Worm (Caenorhabditis elegans) whole organism, L3 larva: Measurements from ENCODE around the gene mtm-9.

Experiments
- R02D3.7 ChIP-seq: fragments of 150-350 bp; optimal IDR thresholded peaks from 2 replicates; lab custom pipeline; 2014; ENCODE audit warnings: missing biosample characterization, missing genetic modification characterization
- ZK546.5 ChIP-seq: sonication (generic microtip); optimal IDR thresholded peaks from 2 replicates; lab custom pipeline; 2017; ENCODE audit warnings: missing biosample characterization, missing genetic modification characterization
- aly-2 ChIP-seq: fragments of 150-350 bp; optimal IDR thresholded peaks from 2 replicates; lab custom pipeline; 2014; ENCODE audit warnings: missing biosample characterization, missing genetic modification characterization
- ceh-16 ChIP-seq: sonication (generic microtip); optimal IDR thresholded peaks from 2 replicates; lab custom pipeline; 2017; ENCODE audit warnings: missing biosample characterization, missing genetic modification characterization
- ceh-28 ChIP-seq: fragments of 150-350 bp; optimal IDR thresholded peaks from 2 replicates; lab custom pipeline; 2014; ENCODE audit warnings: missing biosample characterization, missing genetic modification reagents, missing genetic modification characterization
- ceh-82 ChIP-seq: fragments of 150-350 bp; optimal IDR thresholded peaks from 2 replicates; lab custom pipeline; 2014; ENCODE audit warnings: missing biosample characterization, missing genetic modification characterization
- ceh-9 ChIP-seq: sonication (generic microtip); optimal IDR thresholded peaks from 2 replicates; lab custom pipeline; 2018; ENCODE audit warnings: missing biosample characterization, missing genetic modification characterization
- daf-12 ChIP-seq: fragments of 150-350 bp; optimal IDR thresholded peaks from 2 replicates; lab custom pipeline; 2014; ENCODE audit warnings: missing biosample characterization, missing genetic modification reagents, missing genetic modification characterization
- egl-27 ChIP-seq: sonication (generic microtip); optimal IDR thresholded peaks from 4 replicates; lab custom pipeline; 2017; ENCODE audit warnings: missing biosample characterization, missing genetic modification reagents, missing genetic modification characterization
- elt-1 ChIP-seq: fragments of 150-350 bp; optimal IDR thresholded peaks from 2 replicates; lab custom pipeline; 2014; ENCODE audit warnings: missing biosample characterization, missing genetic modification characterization
- elt-2 ChIP-seq: sonication (generic microtip); optimal IDR thresholded peaks from 2 replicates; lab custom pipeline; 2016; ENCODE audit warnings: missing genetic modification reagents, mild to moderate bottlenecking, missing genetic modification characterization, missing compliant biosample characterization
- elt-3 ChIP-seq, 3 experiments: fragments of 150-350 bp in 1 of 3; sonication (generic microtip) in 2 of 3; optimal IDR thresholded peaks; 2 replicates in 2 of 3; 4 replicates in 1 of 3; lab custom pipeline; 2014 to 2017; ENCODE audit warnings: missing biosample characterization in 3 of 3, missing genetic modification characterization in 3 of 3
- fkh-2 ChIP-seq: fragments of 150-350 bp; optimal IDR thresholded peaks from 2 replicates; lab custom pipeline; 2014; ENCODE audit warnings: missing biosample characterization, missing genetic modification reagents, missing genetic modification characterization
- hmg-11 ChIP-seq: sonication (generic microtip); optimal IDR thresholded peaks from 2 replicates; lab custom pipeline; 2016; ENCODE audit warnings: missing genetic modification characterization, missing compliant biosample characterization
- jun-1 ChIP-seq: fragments of 150-350 bp; optimal IDR thresholded peaks from 2 replicates; lab custom pipeline; 2014; ENCODE audit warnings: missing biosample characterization, missing genetic modification reagents, missing genetic modification characterization
- lin-15B ChIP-seq: fragments of 150-350 bp; optimal IDR thresholded peaks from 2 replicates; lab custom pipeline; 2014; ENCODE audit warnings: missing biosample characterization, missing genetic modification characterization
- lsy-12 ChIP-seq: sonication (generic microtip); optimal IDR thresholded peaks from 2 replicates; lab custom pipeline; 2016; ENCODE audit warnings: mild to moderate bottlenecking, missing genetic modification characterization, missing compliant biosample characterization
- mml-1 ChIP-seq: fragments of 150-350 bp; sonication (generic microtip); optimal IDR thresholded peaks from 3 replicates; lab custom pipeline; 2014; ENCODE audit warnings: missing biosample characterization, missing genetic modification characterization
- nfya-1 ChIP-seq: sonication (generic microtip); optimal IDR thresholded peaks from 2 replicates; lab custom pipeline; 2017; ENCODE audit warnings: missing genetic modification characterization, mild to moderate bottlenecking, missing compliant biosample characterization, antibody characterized with exemption, moderate library complexity; ENCODE audit not compliant: insufficient read depth
- nhr-12 ChIP-seq: fragments of 150-350 bp; optimal IDR thresholded peaks from 2 replicates; lab custom pipeline; 2014; ENCODE audit warnings: missing biosample characterization, missing genetic modification characterization
- nhr-23 ChIP-seq: fragments of 150-350 bp; optimal IDR thresholded peaks from 2 replicates; lab custom pipeline; 2014; ENCODE audit warnings: missing biosample characterization, missing genetic modification reagents, missing genetic modification characterization
- nhr-237 ChIP-seq: fragments of 150-350 bp; optimal IDR thresholded peaks from 2 replicates; lab custom pipeline; 2014; ENCODE audit warnings: missing biosample characterization, missing genetic modification characterization
- nhr-25 ChIP-seq: sonication (generic microtip); optimal IDR thresholded peaks from 2 replicates; lab custom pipeline; 2017; ENCODE audit warnings: missing biosample characterization, missing genetic modification characterization
- nhr-28 ChIP-seq: fragments of 150-350 bp; optimal IDR thresholded peaks from 2 replicates; lab custom pipeline; 2014; ENCODE audit warnings: missing biosample characterization, missing genetic modification characterization
- nhr-43 ChIP-seq: sonication (generic microtip); optimal IDR thresholded peaks from 2 replicates; lab custom pipeline; 2016; ENCODE audit warnings: mild to moderate bottlenecking, missing genetic modification characterization, missing compliant biosample characterization; ENCODE audit not compliant: poor library complexity, severe bottlenecking
- nhr-67 ChIP-seq: fragments of 150-350 bp; optimal IDR thresholded peaks from 2 replicates; lab custom pipeline; 2014; ENCODE audit warnings: missing biosample characterization, missing genetic modification characterization
- nhr-76 ChIP-seq: fragments of 150-350 bp; sonication (generic microtip); optimal IDR thresholded peaks from 5 replicates; lab custom pipeline; 2014; ENCODE audit warnings: missing biosample characterization, missing genetic modification characterization
- nhr-77 ChIP-seq: fragments of 150-350 bp; optimal IDR thresholded peaks from 2 replicates; lab custom pipeline; 2014; ENCODE audit warnings: missing biosample characterization, missing genetic modification characterization
- pha-4 ChIP-seq: fragments of 150-350 bp; optimal IDR thresholded peaks from 2 replicates; lab custom pipeline; 2014; ENCODE audit warnings: missing biosample characterization, missing genetic modification reagents, missing genetic modification characterization
- pqm-1 ChIP-seq: fragments of 150-350 bp; optimal IDR thresholded peaks from 2 replicates; lab custom pipeline; 2017; ENCODE audit warnings: missing biosample characterization, missing genetic modification characterization, inconsistent platforms
- snpc-4 ChIP-seq: fragments of 150-350 bp; optimal IDR thresholded peaks from 2 replicates; lab custom pipeline; 2014; ENCODE audit warnings: missing biosample characterization, missing genetic modification characterization
- tbx-2 ChIP-seq: sonication (generic microtip); optimal IDR thresholded peaks from 2 replicates; lab custom pipeline; 2016; ENCODE audit warnings: mild to moderate bottlenecking, missing genetic modification characterization, missing compliant biosample characterization
- unc-39 ChIP-seq: sonication (generic microtip); optimal IDR thresholded peaks from 4 replicates; lab custom pipeline; 2017; ENCODE audit warnings: missing biosample characterization, missing genetic modification characterization
- unc-62 ChIP-seq: fragments of 150-350 bp; sonication (generic microtip); optimal IDR thresholded peaks from 4 replicates; lab custom pipeline; 2014; ENCODE audit warnings: missing biosample characterization, missing genetic modification reagents, missing genetic modification characterization
- ztf-11 ChIP-seq: fragments of 150-350 bp; optimal IDR thresholded peaks from 2 replicates; lab custom pipeline; 2014; ENCODE audit warnings: missing biosample characterization, missing genetic modification characterization
- ztf-4 ChIP-seq: fragments of 150-350 bp; optimal IDR thresholded peaks from 2 replicates; lab custom pipeline; 2014; ENCODE audit warnings: missing biosample characterization, missing genetic modification characterization

Gene mtm-9

DNA sequence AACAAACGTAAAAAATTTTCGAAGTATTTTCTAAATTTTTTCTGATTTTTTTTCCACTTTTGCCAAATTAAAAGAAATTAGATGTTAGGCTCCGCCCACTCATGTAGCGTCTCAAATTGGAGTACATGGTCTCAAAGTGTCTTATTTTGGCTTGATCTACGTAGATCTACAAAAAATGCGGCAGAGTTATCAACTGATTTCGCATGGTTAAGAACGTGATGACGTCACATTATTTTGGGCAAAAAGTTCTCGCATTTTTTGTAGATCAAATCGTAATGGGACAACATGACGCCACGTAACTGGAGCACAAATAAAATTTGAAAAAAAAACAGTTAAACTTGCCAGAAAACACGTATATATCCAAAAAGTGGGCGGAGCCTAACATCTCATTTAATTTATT is 18.5 kb downstream of the mtm-9 start:
- TF ChIP-seq nhr-43 (tag; lab: Kevin White, UChicago) (no peak), nhr-67 (no peak), fkh-2 (tag; lab: Kevin White, UChicago) (no peak), aly-2 (tag; lab: Kevin White, UChicago) (no peak), nhr-25 (tag; lab: Kevin White, UChicago) (no peak), ceh-82 (tag; lab: Kevin White, UChicago) (no peak), ceh-9 (no peak), unc-39 (tag; lab: Kevin White, UChicago) (no peak), nfya-1 (tag; lab: Kevin White, UChicago) (no peak), mml-1 (tag; lab: Kevin White, UChicago) (no peak), snpc-4 (tag; lab: Kevin White, UChicago) (no peak), daf-12 (tag; lab: Kevin White, UChicago) (no peak)
- TF ChIP-seq, all 47 proteins: peak for 0

DNA sequence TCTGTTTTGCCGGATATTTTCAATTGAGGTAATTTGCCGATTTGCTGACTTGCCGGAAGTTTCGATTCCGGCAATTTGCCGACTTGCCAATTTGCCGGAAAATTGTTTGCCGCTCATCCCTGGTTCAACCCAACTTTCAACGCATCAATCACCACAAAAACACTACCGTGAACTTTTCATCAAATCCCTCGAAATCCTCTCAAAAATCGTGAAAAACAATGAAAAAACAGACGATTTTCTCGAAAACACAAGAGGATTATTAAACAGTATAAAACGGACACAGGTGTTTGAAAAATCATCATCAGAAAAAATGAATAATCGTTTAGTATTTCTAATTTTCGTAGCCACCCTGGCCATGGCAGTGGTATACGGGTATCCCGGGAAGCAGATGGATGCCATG is 23.5 kb downstream of the mtm-9 start, which contains the start of gene Y39H10A.1:
Y39H10A.1 (plus strand) TSS at position 301 of the 400 bp plus-strand sequence.
- TF ChIP-seq unc-62: no peak
- TF ChIP-seq nhr-76 (tag; lab: Kevin White, UChicago): no peak
- no peak for TF ChIP-seq nhr-237 (tag; lab: Kevin White, UChicago)
- TF ChIP-seq elt-1 (tag; lab: Kevin White, UChicago): no peak
- TF ChIP-seq, all 47 proteins: peak for 0

DNA sequence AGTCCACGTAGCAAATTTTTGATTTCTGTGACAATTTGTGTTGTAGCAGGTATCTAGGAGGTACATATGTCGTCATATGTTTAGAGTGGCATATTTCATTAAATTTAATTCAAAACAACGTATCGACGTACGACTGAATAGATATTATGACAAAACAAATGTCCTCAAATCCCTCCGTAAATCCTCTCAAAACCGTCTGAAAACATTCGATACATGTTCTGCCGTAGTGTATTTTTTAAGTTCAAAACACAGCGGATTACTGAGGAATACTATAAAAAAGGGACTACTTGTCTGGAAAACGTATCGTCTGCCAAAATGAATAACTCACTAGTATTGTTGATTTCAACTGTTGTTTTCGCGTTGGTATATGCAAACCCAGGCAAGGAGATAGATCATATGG is 24.9 kb downstream of the mtm-9 start, which contains the start of gene R08E5.4:
R08E5.4 (plus strand) TSS at position 301 of the 400 bp plus-strand sequence.
- TF ChIP-seq jun-1 (tag; lab: Kevin White, UChicago): no peak
- no peak for TF ChIP-seq hmg-11
- no peak for TF ChIP-seq egl-27 (tag; lab: Kevin White, UChicago)
- TF ChIP-seq R02D3.7 (tag; lab: Kevin White, UChicago): no peak
- TF ChIP-seq fkh-2 (tag; lab: Kevin White, UChicago): no peak
- no peak for TF ChIP-seq nhr-77 (tag; lab: Kevin White, UChicago)
- TF ChIP-seq lsy-12 (tag; lab: Kevin White, UChicago): no peak
- TF ChIP-seq nhr-12 (tag; lab: Kevin White, UChicago): no peak
- no peak for TF ChIP-seq pqm-1 (tag; lab: Kevin White, UChicago)
- TF ChIP-seq daf-12 (tag; lab: Kevin White, UChicago): no peak
- TF ChIP-seq, all 47 proteins: peak for 0

DNA sequence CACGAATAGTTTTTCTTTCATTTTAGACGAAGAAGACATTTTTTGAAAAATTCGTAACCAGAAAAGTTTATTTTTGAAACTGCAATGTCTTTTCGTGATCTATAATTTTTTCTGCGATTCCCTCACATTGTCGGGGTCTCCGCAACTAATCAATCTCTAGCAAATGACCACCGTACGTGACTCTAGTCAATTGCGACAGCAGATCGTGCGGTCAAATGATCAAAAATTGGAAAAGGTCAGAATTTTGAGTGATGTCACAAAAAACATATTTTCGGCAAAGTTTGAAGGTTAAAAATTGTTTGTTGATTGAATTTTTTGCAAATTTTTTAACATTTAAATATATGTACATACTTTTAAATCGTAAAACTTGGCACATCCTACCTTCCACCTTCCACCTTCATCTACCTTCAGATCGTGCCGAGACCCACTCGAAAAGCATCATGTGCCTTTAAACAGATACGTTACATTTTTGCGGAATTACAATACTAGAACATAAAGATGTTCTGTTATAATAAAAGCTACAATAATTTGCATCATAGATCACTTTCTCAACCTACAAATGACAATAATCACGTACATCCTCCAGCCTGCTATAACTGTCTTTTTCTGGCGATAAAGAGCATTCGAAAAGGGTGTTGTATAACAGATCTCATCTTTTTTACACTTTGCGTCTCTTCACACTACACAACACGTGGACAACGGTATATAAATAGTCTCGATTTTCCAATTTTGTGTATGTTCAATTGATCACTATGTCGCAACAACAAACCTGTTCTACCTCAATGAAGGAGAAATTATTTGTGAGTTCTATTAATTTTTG is 28.3 kb downstream of the mtm-9 start, which contains the start of the genes R08E5.1 and rips-1:
R08E5.1 (minus strand) TSS at position 82 of the 820 bp plus-strand sequence.
rips-1 (plus strand) TSS at position 585 of the 820 bp plus-strand sequence.
- TF ChIP-seq ZK546.5 (tag; lab: Kevin White, UChicago): no peak
- no peak for TF ChIP-seq tbx-2
- no peak for TF ChIP-seq ztf-11
- TF ChIP-seq ceh-28 (tag; lab: Kevin White, UChicago): no peak
- TF ChIP-seq nhr-25 (tag; lab: Kevin White, UChicago): peak; percentile 22
- no peak for TF ChIP-seq pha-4
- no peak for TF ChIP-seq lin-15B (tag; lab: Kevin White, UChicago)
- peak; percentile 42 for TF ChIP-seq nhr-43 (tag; lab: Kevin White, UChicago)
- no peak for TF ChIP-seq ztf-4
- no peak for TF ChIP-seq pqm-1 (tag; lab: Kevin White, UChicago)
- TF ChIP-seq ceh-82 (tag; lab: Kevin White, UChicago): no peak
- TF ChIP-seq unc-62: no peak
- TF ChIP-seq elt-3 (tag; optimal IDR thresholded peaks at IDR 0.05; lab: Kevin White, UChicago): no peak
- no peak for TF ChIP-seq nhr-28 (tag; lab: Kevin White, UChicago)
- no peak for TF ChIP-seq ceh-9
- TF ChIP-seq ceh-16: no peak
- no peak for TF ChIP-seq egl-27 (tag; lab: Kevin White, UChicago)
- no peak for TF ChIP-seq elt-2 (tag; lab: Kevin White, UChicago)
- no peak for TF ChIP-seq elt-1 (tag; lab: Kevin White, UChicago)
- no peak for TF ChIP-seq snpc-4 (tag; lab: Kevin White, UChicago)
- TF ChIP-seq nhr-23 (tag; lab: Kevin White, UChicago): peak; percentile 10
- no peak for TF ChIP-seq lsy-12 (tag; lab: Kevin White, UChicago)
- TF ChIP-seq, all 47 proteins: peak for 3
